Fruit fly (Drosophila melanogaster): ENCODE results near the gene CG13674.
A peak's percentile ranks its signal among the peaks of the same experiment; 100 is the strongest.

The CG13674 gene

DNA sequence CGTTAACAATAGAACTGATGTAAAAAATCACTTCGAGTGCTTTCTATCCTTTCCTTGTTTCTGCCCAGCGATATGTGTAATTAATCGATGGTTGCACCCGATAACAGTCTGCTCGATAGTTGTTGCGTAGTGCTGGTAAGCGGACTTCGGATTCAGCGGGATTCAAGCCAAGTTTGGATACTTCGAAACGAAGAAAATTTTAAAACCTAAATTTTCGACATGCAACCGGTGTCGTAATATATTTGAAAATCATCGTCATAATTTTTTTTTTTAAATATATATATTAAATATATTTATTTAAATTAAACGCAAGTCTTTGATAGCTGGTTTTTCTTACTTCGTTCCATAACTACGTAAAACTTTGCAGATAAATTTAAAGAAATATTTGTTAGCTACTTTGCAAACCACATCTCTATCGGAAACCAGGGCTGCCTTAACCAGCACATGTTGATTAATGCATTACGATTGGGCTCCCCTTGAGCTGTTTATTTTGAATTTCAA, 21.0 kb downstream of the CG13674 start, which contains the start of the genes UbcE2M and Dhps (continued):
- TF ChIP-seq CG16815 (GFP tag; optimal IDR thresholded peaks at IDR 0.05) (peak; percentile 69), tin (GFP tag; optimal IDR thresholded peaks at IDR 0.05) (peak; percentile 66), ttk (GFP tag; IDR thresholded peaks at IDR 0.05) (peak; percentile 12; the same call in 1 of the 2 replicates), btn (GFP tag; optimal IDR thresholded peaks at IDR 0.05) (no peak), HLH4C (GFP tag; IDR thresholded peaks at IDR 0.05; ENCODE audit: partially characterized antibody) (peak; percentile 76), Dad (GFP tag; optimal IDR thresholded peaks at IDR 0.05) (no peak), CG14860 (GFP tag; IDR thresholded peaks at IDR 0.05; ENCODE audit: partially characterized antibody) (peak; percentile 57), Sry-δ (GFP tag; optimal IDR thresholded peaks at IDR 0.05) (peak; percentile 67), peb (GFP tag; IDR thresholded peaks at IDR 0.05) (peak; percentile 43; the same call in 1 of the 2 replicates), CG1024 (GFP tag; IDR thresholded peaks at IDR 0.05) (no peak), repo (GFP tag; optimal IDR thresholded peaks at IDR 0.05) (no peak), sqz (GFP tag; optimal IDR thresholded peaks at IDR 0.05) (no peak), CG6254 (GFP tag; optimal IDR thresholded peaks at IDR 0.05) (peak; percentile 20), B-H2 (GFP tag; optimal IDR thresholded peaks at IDR 0.05) (peak; percentile 71), CG11093 (GFP tag; IDR thresholded peaks at IDR 0.05) (peak; percentile 56; the same call in 1 of the 3 replicates), dimm (GFP tag; IDR thresholded peaks at IDR 0.05) (no peak), Scr (GFP tag; IDR thresholded peaks at IDR 0.05; ENCODE audit: partially characterized antibody) (peak; percentile 80), cwo (GFP tag; optimal IDR thresholded peaks at IDR 0.05) (peak; percentile 57), gce (GFP tag; IDR thresholded peaks at IDR 0.05) (no peak), GATAe (GFP tag; conservative IDR thresholded peaks at IDR 0.05) (0 out of 2 replicates have a peak, but pooled peaks have one; percentile 11), Oaz (GFP tag; IDR thresholded peaks at IDR 0.05) (no peak; the same call in 1 of the 2 replicates), Nf-YA (GFP tag; IDR thresholded peaks at IDR 0.05) (no peak), CTCF (GFP tag; optimal IDR thresholded peaks at IDR 0.05) (no peak), CG4404 (GFP tag; IDR thresholded peaks at IDR 0.05) (peak; percentile 62), aop (GFP tag; IDR thresholded peaks at IDR 0.05) (no peak), Fer1 (GFP tag; optimal IDR thresholded peaks at IDR 0.05) (peak; percentile 78), Sox102F (GFP tag; optimal IDR thresholded peaks at IDR 0.05) (no peak), Ets97D (GFP tag; optimal IDR thresholded peaks at IDR 0.05) (peak; percentile 36), odd (GFP tag; optimal IDR thresholded peaks at IDR 0.05) (no peak), sisA (GFP tag; IDR thresholded peaks at IDR 0.05) (peak; percentile 65), Pdp1 (GFP tag; optimal IDR thresholded peaks at IDR 0.05) (peak; percentile 37 to 65), bcd (GFP tag; optimal IDR thresholded peaks at IDR 0.05) (peak; percentile 53), slbo (GFP tag; IDR thresholded peaks at IDR 0.05) (peak; percentile 87), gsb (GFP tag; IDR thresholded peaks at IDR 0.05) (no peak), Rx (GFP tag; IDR thresholded peaks at IDR 0.05) (no peak), CG2678 (tag; optimal IDR thresholded peaks at IDR 0.05) (no peak), Deaf1 (tag; optimal IDR thresholded peaks at IDR 0.05) (no peak), lbe (GFP tag; optimal IDR thresholded peaks at IDR 0.05) (peak; percentile 52), ham (GFP tag; IDR thresholded peaks at IDR 0.05) (no peak), CG30020 (tag; optimal IDR thresholded peaks at IDR 0.05) (peak; percentile 78), ssp (GFP tag; IDR thresholded peaks at IDR 0.05) (peak; percentile 74), mirr (GFP tag; optimal IDR thresholded peaks at IDR 0.05) (no peak), lilli (GFP tag; optimal IDR thresholded peaks at IDR 0.05) (peak; percentile 66), eyg (GFP tag; optimal IDR thresholded peaks at IDR 0.05) (peak; percentile 36), inv (GFP tag; IDR thresholded peaks at IDR 0.05; ENCODE audit: partially characterized antibody) (peak; percentile 70), CG7786 (GFP tag; optimal IDR thresholded peaks at IDR 0.05) (peak; percentile 30), CG3726 (GFP tag; IDR thresholded peaks at IDR 0.05) (peak; percentile 46; the same call in 1 of the 3 replicates), Hey (tag; optimal IDR thresholded peaks at IDR 0.05) (no peak), CG3163 (GFP tag; optimal IDR thresholded peaks at IDR 0.05) (peak; percentile 3), knrl (GFP tag; IDR thresholded peaks at IDR 0.05; ENCODE audit: partially characterized antibody) (peak; percentile 83), BEAF-32 (GFP tag; optimal IDR thresholded peaks at IDR 0.05) (peak; percentile 80)

Data from whole organism, embryonic.